Fruit fly (Drosophila melanogaster) Kc167 (cell line): ENCODE measurements around the gene scpr-A.

ENCODE experiments used
- Myc ChIP-seq: fragments of >200 bp; optimal IDR thresholded peaks from 2 replicates; lab custom pipeline; 2017; ENCODE audit warnings: missing external identifiers
- Sin3A ChIP-seq: fragments of >200 bp; optimal IDR thresholded peaks from 2 replicates; lab custom pipeline; 2018; ENCODE audit warnings: missing external identifiers
- h ChIP-seq: fragments of >200 bp; optimal IDR thresholded peaks from 3 replicates; lab custom pipeline; 2018; ENCODE audit warnings: missing external identifiers
- insv ChIP-seq: fragments of >200 bp; optimal IDR thresholded peaks from 3 replicates; lab custom pipeline; 2018; ENCODE audit warnings: missing external identifiers
- psq ChIP-seq: fragments of >200 bp; optimal IDR thresholded peaks from 2 replicates; lab custom pipeline; 2017; ENCODE audit warnings: missing external identifiers
- ttk ChIP-seq: sonication (Bioruptor generic); optimal IDR thresholded peaks from 2 replicates; lab custom pipeline; 2017; ENCODE audit warnings: missing external identifiers

scpr-A gene

dm6 chr3R:11234918-11235371 lies 6.0 kb upstream of the scpr-A start, which contains the start of the genes Arfip and CG17721:
Gene Arfip (minus strand): TSS chr3R:11235013.
Gene CG17721 (plus strand): TSS chr3R:11235140.
- TF ChIP-seq psq (lab: Kevin White, UChicago) (no peak), Sin3A (no peak), ttk (lab: Kevin White, UChicago) (no peak), h (lab: Kevin White, UChicago) (no peak), Myc (lab: Kevin White, UChicago) (no peak), insv (no peak)

- TF ChIP-seq insv (no peak), Myc (lab: Kevin White, UChicago) (no peak), psq (lab: Kevin White, UChicago) (no peak), ttk (lab: Kevin White, UChicago) (no peak), Sin3A (no peak)
Measured at dm6 chr3R:11236041-11236440, 4.9 kb upstream of the scpr-A start, which contains the start of gene CG31441. Gene CG31441 (plus strand): TSS chr3R:11236286.

- TF ChIP-seq h (lab: Kevin White, UChicago) (no peak), insv (no peak), psq (lab: Kevin White, UChicago) (no peak), ttk (lab: Kevin White, UChicago) (no peak), Sin3A (no peak)
Measured at dm6 chr3R:11237598-11237997, 3.4 kb upstream of the scpr-A start, which contains the start of gene CG31388. Gene CG31388 (plus strand): TSS chr3R:11237815.

dm6 chr3R:11243057-11243740 lies 2.2 kb downstream of the scpr-A start:
- TF ChIP-seq Myc (lab: Kevin White, UChicago) (no peak), h (lab: Kevin White, UChicago) (no peak), insv (no peak), ttk (lab: Kevin White, UChicago) (no peak), psq (lab: Kevin White, UChicago) (no peak), Sin3A (no peak)

- TF ChIP-seq psq (lab: Kevin White, UChicago) (no peak), Sin3A (peak; percentile 17)
Measured at dm6 chr3R:11243951-11244660, 3.1 kb downstream of the scpr-A start, which contains the start of the genes CG17734 and CG5214. Gene CG17734 (minus strand): TSS chr3R:11243999. Gene CG5214 (plus strand): TSS chr3R:11244302.

- TF ChIP-seq Sin3A (no peak), Myc (lab: Kevin White, UChicago) (no peak)
Measured at dm6 chr3R:11245803-11246202, 4.8 kb downstream of the scpr-A start.

- no peak for TF ChIP-seq ttk (lab: Kevin White, UChicago)
- no peak for TF ChIP-seq Myc (lab: Kevin White, UChicago)
- TF ChIP-seq h (lab: Kevin White, UChicago) = no peak
- TF ChIP-seq insv = no peak
- no peak for TF ChIP-seq psq (lab: Kevin White, UChicago)
- TF ChIP-seq Sin3A = no peak
Measured at dm6 chr3R:11246865-11247264, 5.9 kb downstream of the scpr-A start.

dm6 chr3R:11253768-11254167 lies 12.8 kb downstream of the scpr-A start:
- no peak for TF ChIP-seq insv
- no peak for TF ChIP-seq h (lab: Kevin White, UChicago)
- no peak for TF ChIP-seq psq (lab: Kevin White, UChicago)
- TF ChIP-seq Myc (lab: Kevin White, UChicago) = no peak
- TF ChIP-seq ttk (lab: Kevin White, UChicago) = no peak
- TF ChIP-seq Sin3A = no peak

- TF ChIP-seq h (lab: Kevin White, UChicago) (no peak), ttk (lab: Kevin White, UChicago) (no peak), Sin3A (no peak), insv (no peak), psq (lab: Kevin White, UChicago) (no peak), Myc (lab: Kevin White, UChicago) (no peak)
Measured at dm6 chr3R:11254382-11254953, 13.5 kb downstream of the scpr-A start.

- TF ChIP-seq Myc (lab: Kevin White, UChicago) (no peak), insv (no peak), ttk (lab: Kevin White, UChicago) (no peak), Sin3A (no peak), h (lab: Kevin White, UChicago) (no peak), psq (lab: Kevin White, UChicago) (no peak)
Measured at dm6 chr3R:11257537-11257936, 16.6 kb downstream of the scpr-A start.

- TF ChIP-seq psq (lab: Kevin White, UChicago) (no peak), insv (no peak), Sin3A (no peak), Myc (lab: Kevin White, UChicago) (no peak), h (lab: Kevin White, UChicago) (no peak), ttk (lab: Kevin White, UChicago) (no peak)
Measured at dm6 chr3R:11260966-11261530, 20.1 kb downstream of the scpr-A start.

dm6 chr3R:11263579-11263978 lies 22.6 kb downstream of the scpr-A start:
- TF ChIP-seq ttk (lab: Kevin White, UChicago) (no peak), h (lab: Kevin White, UChicago) (no peak), Sin3A (no peak), insv (no peak)
